Fruit fly (Drosophila melanogaster) ovary, adult (tissue): ENCODE data around the gene Nmdmc.
A peak's percentile ranks its signal among the peaks of the same experiment; 100 is the strongest.

Source experiments
- CG17801 ChIP-seq: fragments of 200-800 bp; optimal IDR thresholded peaks from 2 replicates; lab custom pipeline; 2019; ENCODE audit warnings: missing biosample characterization, mild to moderate bottlenecking, missing genetic modification characterization, moderate library complexity; ENCODE audit not compliant: partially characterized antibody

Nmdmc gene

dm6 chr3R:9035252-9035651 is 15.1 kb downstream of the Nmdmc start:
- TF ChIP-seq CG17801 (GFP tag; lab: Kevin White, UChicago) = no peak

dm6 chr3R:9033619-9034401 is 16.5 kb downstream of the Nmdmc start:
- peak; percentile 88 for TF ChIP-seq CG17801 (GFP tag; lab: Kevin White, UChicago)

dm6 chr3R:9031797-9032418 is 18.4 kb downstream of the Nmdmc start:
- peak; percentile 86 for TF ChIP-seq CG17801 (GFP tag; lab: Kevin White, UChicago)

- no peak for TF ChIP-seq CG17801 (GFP tag; lab: Kevin White, UChicago)
Measured at dm6 chr3R:9030750-9031128, 19.6 kb downstream of the Nmdmc start.

dm6 chr3R:9030006-9030749 is 20.2 kb downstream of the Nmdmc start:
- no peak for TF ChIP-seq CG17801 (GFP tag; lab: Kevin White, UChicago)

dm6 chr3R:9029411-9029810 is 20.9 kb downstream of the Nmdmc start:
- no peak for TF ChIP-seq CG17801 (GFP tag; lab: Kevin White, UChicago)

- no peak for TF ChIP-seq CG17801 (GFP tag; lab: Kevin White, UChicago)
Measured at dm6 chr3R:9028690-9029089, 21.7 kb downstream of the Nmdmc start.

- no peak for TF ChIP-seq CG17801 (GFP tag; lab: Kevin White, UChicago)
Measured at dm6 chr3R:9027082-9027481, 23.3 kb downstream of the Nmdmc start.

- no peak for TF ChIP-seq CG17801 (GFP tag; lab: Kevin White, UChicago)
Measured at dm6 chr3R:9024835-9025510, 25.4 kb downstream of the Nmdmc start.

dm6 chr3R:9023934-9024333 is 26.4 kb downstream of the Nmdmc start:
- TF ChIP-seq CG17801 (GFP tag; lab: Kevin White, UChicago) = no peak

- peak; percentile 16 for TF ChIP-seq CG17801 (GFP tag; lab: Kevin White, UChicago)
Measured at dm6 chr3R:9019689-9020138, 30.6 kb downstream of the Nmdmc start, which contains the start of gene tgo. TSS of gene tgo (minus strand) at chr3R:9020022.

dm6 chr3R:9016869-9017268 is 33.5 kb downstream of the Nmdmc start:
- peak; percentile 46 for TF ChIP-seq CG17801 (GFP tag; lab: Kevin White, UChicago)

dm6 chr3R:9014859-9015466 is 35.4 kb downstream of the Nmdmc start, which contains the start of the genes Kcmf1, Sf3b5 and CG11986:
TSS of gene Kcmf1 (minus strand) at chr3R:9014909.
TSS of gene Sf3b5 (minus strand) at chr3R:9015341.
TSS of gene CG11986 (plus strand) at chr3R:9015446.
- TF ChIP-seq CG17801 (GFP tag; lab: Kevin White, UChicago) = no peak

dm6 chr3R:9013765-9014380 is 36.5 kb downstream of the Nmdmc start:
- TF ChIP-seq CG17801 (GFP tag; lab: Kevin White, UChicago) = peak; percentile 35
